Fruit fly (Drosophila melanogaster) Kc167 (cell line): ENCODE data around the gene Hsp60B.

ENCODE experiments used
- Myc ChIP-seq: fragments of >200 bp; optimal IDR thresholded peaks from 2 replicates; lab custom pipeline; 2017; ENCODE audit warnings: missing external identifiers
- Sin3A ChIP-seq: fragments of >200 bp; optimal IDR thresholded peaks from 2 replicates; lab custom pipeline; 2018; ENCODE audit warnings: missing external identifiers
- h ChIP-seq: fragments of >200 bp; optimal IDR thresholded peaks from 3 replicates; lab custom pipeline; 2018; ENCODE audit warnings: missing external identifiers
- insv ChIP-seq: fragments of >200 bp; optimal IDR thresholded peaks from 3 replicates; lab custom pipeline; 2018; ENCODE audit warnings: missing external identifiers
- psq ChIP-seq: fragments of >200 bp; optimal IDR thresholded peaks from 2 replicates; lab custom pipeline; 2017; ENCODE audit warnings: missing external identifiers
- ttk ChIP-seq: sonication (Bioruptor generic); optimal IDR thresholded peaks from 2 replicates; lab custom pipeline; 2017; ENCODE audit warnings: missing external identifiers

DNA sequence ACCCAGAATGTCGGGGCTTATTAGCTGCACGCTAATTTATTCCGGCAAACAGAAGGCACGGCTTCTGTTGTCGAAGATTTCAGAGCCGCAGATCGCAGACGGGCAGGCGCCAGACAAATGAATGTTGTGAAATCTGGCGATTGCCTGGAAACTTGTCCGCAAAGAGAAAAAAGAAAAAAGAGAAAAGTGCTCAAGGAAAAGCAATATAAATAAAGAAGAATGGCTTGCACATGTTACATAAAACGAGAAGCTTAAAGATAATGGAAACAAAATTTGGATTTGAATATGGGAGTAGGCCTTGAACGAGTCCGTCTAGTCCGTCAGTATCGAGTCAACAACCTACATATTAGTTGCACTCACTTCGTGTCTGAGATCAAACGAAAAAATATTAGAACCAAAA lies at the start of gene Hsp60B:
- TF ChIP-seq Sin3A (no peak), h (lab: Kevin White, UChicago) (no peak), psq (lab: Kevin White, UChicago) (no peak), ttk (lab: Kevin White, UChicago) (no peak), Myc (lab: Kevin White, UChicago) (no peak), insv (no peak)
